Fruit fly (Drosophila melanogaster) whole organism, wandering third instar larva: ENCODE measurements around the gene Mgat3.

Experiments used
- Jra ChIP-seq: sonication (Bioruptor generic); optimal IDR thresholded peaks from 2 replicates; lab custom pipeline; 2016; ENCODE audit warnings: missing biosample characterization, missing genetic modification characterization
- dl ChIP-seq, 2 experiments: fragments of 175-275, 200-275 bp in 1 of 2; fragments of 200-275 bp in 1 of 2; sonication (Bioruptor generic); optimal IDR thresholded peaks; lab custom pipeline; 2018; ENCODE audit warnings: mild to moderate bottlenecking in 2 of 2, missing biosample characterization in 2 of 2, missing genetic modification characterization in 2 of 2, moderate library complexity in 2 of 2; ENCODE audit not compliant: partially characterized antibody in 2 of 2, insufficient read depth in 1 of 2
- jim ChIP-seq: fragments of 175-275, 200-325 bp; sonication (Bioruptor generic); optimal IDR thresholded peaks from 2 replicates; lab custom pipeline; 2016; ENCODE audit warnings: missing biosample characterization, mild to moderate bottlenecking, missing genetic modification characterization
- lola ChIP-seq: fragments of >200 bp; optimal IDR thresholded peaks from 2 replicates; lab custom pipeline; 2017; ENCODE audit warnings: missing biosample characterization, missing genetic modification characterization
- psq ChIP-seq: fragments of 200-800 bp; sonication (Bioruptor generic); optimal IDR thresholded peaks from 3 replicates; lab custom pipeline; 2017; ENCODE audit warnings: missing biosample characterization, mild to moderate bottlenecking, missing genetic modification characterization, moderate library complexity

DNA sequence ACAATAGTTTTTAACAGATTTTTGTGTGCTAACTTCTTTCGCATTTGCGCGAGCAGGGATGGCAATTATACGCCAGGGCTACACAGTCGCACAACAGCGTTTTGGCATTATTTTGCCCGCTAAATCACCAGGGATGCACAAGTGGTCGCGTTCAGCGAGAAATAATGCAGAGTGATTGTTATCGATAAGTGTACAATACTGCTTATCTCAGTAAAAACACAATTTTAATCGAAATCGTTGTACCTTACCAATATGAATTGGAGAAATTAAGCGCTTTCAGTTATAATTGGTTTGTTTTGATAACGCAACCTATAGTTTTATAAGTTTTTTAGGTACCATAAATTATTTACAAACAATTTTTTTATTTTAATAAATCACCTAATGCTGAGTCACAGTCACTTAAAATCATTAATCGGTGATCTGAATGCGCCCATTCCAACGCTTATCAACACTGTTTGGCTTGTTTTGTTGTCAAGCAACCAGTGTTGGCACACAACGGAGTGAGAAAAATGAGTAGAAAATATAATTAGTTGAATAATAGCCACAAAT is 5.6 kb downstream of the Mgat3 start, which contains the start of the genes Sfmbt and CG5439:
- peak; percentile 68 for TF ChIP-seq psq
- TF ChIP-seq Jra (GFP tag; lab: Kevin White, UChicago), result no peak
- no peak for TF ChIP-seq lola (GFP tag; lab: Kevin White, UChicago)
- no peak for TF ChIP-seq dl (GFP tag; optimal IDR thresholded peaks at IDR 0.05; lab: Kevin White, UChicago; ENCODE audit: insufficient read depth in 1 of 2, partially characterized antibody in 2 of 2)
- no peak for TF ChIP-seq jim (GFP tag; lab: Kevin White, UChicago)
